Fruit fly (Drosophila melanogaster): Measurements from ENCODE around the gene Doc1.
A peak's percentile ranks its signal among the peaks of the same experiment; 100 is the strongest.

Gene Doc1

dm6 chr3L:9041042-9041477 lies at the start of gene Doc1:
Gene Doc1, plus strand, starts transcription at chr3L:9041375.
- TF ChIP-seq Vsx2 (GFP tag; optimal IDR thresholded peaks at IDR 0.05; ENCODE audit: partially characterized antibody) (peak; percentile 73), psq (GFP tag; optimal IDR thresholded peaks at IDR 0.05) (no peak), Dif (GFP tag; optimal IDR thresholded peaks at IDR 0.05; ENCODE audit: partially characterized antibody) (peak; percentile 20)

- no peak for TF ChIP-seq sage (GFP tag; optimal IDR thresholded peaks at IDR 0.05)
- TF ChIP-seq CrebA (GFP tag; optimal IDR thresholded peaks at IDR 0.05; ENCODE audit: borderline replicate concordance): no peak
- TF ChIP-seq Jra (GFP tag; optimal IDR thresholded peaks at IDR 0.05): peak; percentile 67
- TF ChIP-seq psq (GFP tag; optimal IDR thresholded peaks at IDR 0.05): peak; percentile 76
- TF ChIP-seq Mio (GFP tag; optimal IDR thresholded peaks at IDR 0.05): peak; percentile 38
- no peak for TF ChIP-seq woc (GFP tag; optimal IDR thresholded peaks at IDR 0.05)
- peak; percentile 88 for TF ChIP-seq fru (GFP tag; optimal IDR thresholded peaks at IDR 0.05)
- peak; percentile 89 for TF ChIP-seq rgr (GFP tag; optimal IDR thresholded peaks at IDR 0.05)
- TF ChIP-seq tai (GFP tag; optimal IDR thresholded peaks at IDR 0.05): no peak
- no peak for TF ChIP-seq Vsx2 (GFP tag; optimal IDR thresholded peaks at IDR 0.05; ENCODE audit: partially characterized antibody)
- TF ChIP-seq CG32264 (GFP tag; optimal IDR thresholded peaks at IDR 0.05): peak; percentile 74
- TF ChIP-seq HLH106 (tag; optimal IDR thresholded peaks at IDR 0.05): peak; percentile 84
- TF ChIP-seq jim (GFP tag; optimal IDR thresholded peaks at IDR 0.05): no peak
- TF ChIP-seq N (GFP tag; optimal IDR thresholded peaks at IDR 0.05): no peak
- TF ChIP-seq OdsH (GFP tag; optimal IDR thresholded peaks at IDR 0.05): peak; percentile 85
- TF ChIP-seq Hnf4 (GFP tag; optimal IDR thresholded peaks at IDR 0.05): no peak
- TF ChIP-seq brk (GFP tag; optimal IDR thresholded peaks at IDR 0.05): no peak
- no peak for TF ChIP-seq sv (GFP tag; optimal IDR thresholded peaks at IDR 0.05)
- TF ChIP-seq Hr78 (GFP tag; optimal IDR thresholded peaks at IDR 0.05): no peak
- no peak for TF ChIP-seq dmrt93B (GFP tag; optimal IDR thresholded peaks at IDR 0.05)
- TF ChIP-seq lola (GFP tag; optimal IDR thresholded peaks at IDR 0.05): no peak
- peak; percentile 86 for TF ChIP-seq br (GFP tag; optimal IDR thresholded peaks at IDR 0.05)
- TF ChIP-seq Dif (GFP tag; optimal IDR thresholded peaks at IDR 0.05; ENCODE audit: partially characterized antibody): no peak
- no peak for TF ChIP-seq dsf (GFP tag; optimal IDR thresholded peaks at IDR 0.05; ENCODE audit: borderline replicate concordance)
- TF ChIP-seq GATAd (GFP tag; optimal IDR thresholded peaks at IDR 0.05): peak; percentile 51
- no peak for TF ChIP-seq pan (optimal IDR thresholded peaks at IDR 0.05)
- TF ChIP-seq Dfd (GFP tag; optimal IDR thresholded peaks at IDR 0.05): no peak
- TF ChIP-seq Sp1 (GFP tag; optimal IDR thresholded peaks at IDR 0.05): peak; percentile 76
- peak; percentile 22 to 92 for TF ChIP-seq foxo (GFP tag; optimal IDR thresholded peaks at IDR 0.05)
- no peak for TF ChIP-seq usp (GFP tag; optimal IDR thresholded peaks at IDR 0.05)
- TF ChIP-seq Myc (optimal IDR thresholded peaks at IDR 0.05): no peak
- TF ChIP-seq Abd-B (GFP tag; optimal IDR thresholded peaks at IDR 0.05): no peak
- TF ChIP-seq Hr83 (GFP tag; optimal IDR thresholded peaks at IDR 0.05; ENCODE audit: poor library complexity, severe bottlenecking): peak; percentile 57
- peak; percentile 89 for TF ChIP-seq ey (GFP tag; optimal IDR thresholded peaks at IDR 0.05)
- peak; percentile 42 for TF ChIP-seq CG9705 (GFP tag; optimal IDR thresholded peaks at IDR 0.05)
- peak; percentile 2 for TF ChIP-seq Rel (GFP tag; optimal IDR thresholded peaks at IDR 0.05)
- no peak for TF ChIP-seq Rel (tag; optimal IDR thresholded peaks at IDR 0.05)
- TF ChIP-seq h (GFP tag; optimal IDR thresholded peaks at IDR 0.05): peak; percentile 92
- TF ChIP-seq dl (GFP tag; optimal IDR thresholded peaks at IDR 0.05; ENCODE audit: insufficient read depth in 1 of 2, partially characterized antibody in 2 of 2): no peak
Observed at dm6 chr3L:8996173-8996767, 44.9 kb upstream of the Doc1 start.

All from whole organism, wandering third instar larva.